Worm (Caenorhabditis elegans) whole organism, late embryonic: Measurements from ENCODE around the gene T01G5.7.

Experiments
- ceh-45 ChIP-seq: fragments of 200-800 bp; sonication (Bioruptor generic); IDR thresholded peaks from 2 replicates; pipeline ENCODE4 v1.3.6; 2022; ENCODE audit warnings: missing genetic modification reagents, missing genetic modification characterization, missing compliant biosample characterization
- elt-2 ChIP-seq: sonication (generic microtip); optimal IDR thresholded peaks from 2 replicates; lab custom pipeline; 2016; ENCODE audit warnings: missing genetic modification reagents, missing genetic modification characterization, missing compliant biosample characterization
- pha-4 ChIP-seq: fragments of 150-350 bp; optimal IDR thresholded peaks from 2 replicates; lab custom pipeline; 2018; ENCODE audit warnings: missing biosample characterization, missing genetic modification reagents, missing genetic modification characterization
- ttx-3 ChIP-seq: sonication (generic microtip); optimal IDR thresholded peaks from 2 replicates; lab custom pipeline; 2016; ENCODE audit warnings: missing genetic modification reagents, missing genetic modification characterization, missing compliant biosample characterization

- TF ChIP-seq ceh-45 (GFP tag; lab: Robert Waterston, UW): no peak
- no peak for TF ChIP-seq elt-2 (tag; lab: Kevin White, UChicago)
- TF ChIP-seq ttx-3: no peak
- TF ChIP-seq pha-4 (tag; lab: Kevin White, UChicago): no peak
Measured at ce11 chrV:15089438-15089837, 22.3 kb upstream of the T01G5.7 start, which contains the start of the genes C01G10.5 and C01G10.4.
